Worm (Caenorhabditis elegans): Measurements from ENCODE around the gene arrd-2.

Gene arrd-2

ce11 chrII:9407469-9407868 lies at the start of gene arrd-2:
TSS of gene arrd-2 (plus strand) at chrII:9407769.
- TF ChIP-seq nhr-232 (tag; optimal IDR thresholded peaks at IDR 0.05) = no peak

ce11 chrII:9358230-9358629 lies 49.3 kb upstream of the arrd-2 start, which contains the start of gene mel-11:
TSS of gene mel-11 (plus strand) at chrII:9358530.
- TF ChIP-seq dve-1 (tag; optimal IDR thresholded peaks at IDR 0.05) (no peak), K09A11.1 (tag; optimal IDR thresholded peaks at IDR 0.05; ENCODE audit: insufficient read depth) (no peak), pqm-1 (tag; optimal IDR thresholded peaks at IDR 0.05) (no peak), ztf-16 (tag; optimal IDR thresholded peaks at IDR 0.05) (no peak), eyg-1 (tag; optimal IDR thresholded peaks at IDR 0.05) (no peak), Y22D7AL.16 (tag; optimal IDR thresholded peaks at IDR 0.05) (no peak), hlh-8 (tag; optimal IDR thresholded peaks at IDR 0.05) (no peak), unc-42 (tag; optimal IDR thresholded peaks at IDR 0.05) (no peak), ama-1 (optimal IDR thresholded peaks at IDR 0.05) (no peak), ceh-24 (tag; optimal IDR thresholded peaks at IDR 0.05) (no peak), fkh-10 (GFP tag; optimal IDR thresholded peaks at IDR 0.05) (no peak), ceh-22 (tag; optimal IDR thresholded peaks at IDR 0.05) (no peak), pat-9 (tag; optimal IDR thresholded peaks at IDR 0.05) (no peak), ceh-45 (GFP tag; IDR thresholded peaks at IDR 0.05) (no peak), ref-2 (tag; optimal IDR thresholded peaks at IDR 0.05) (no peak)

- TF ChIP-seq unc-3 (GFP tag; conservative IDR thresholded peaks at IDR 0.05) = no peak
- no peak for TF ChIP-seq unc-3 (tag; optimal IDR thresholded peaks at IDR 0.05)
- TF ChIP-seq hlh-15 (tag; optimal IDR thresholded peaks at IDR 0.05) = no peak
- no peak for TF ChIP-seq hlh-13 (GFP tag; optimal IDR thresholded peaks at IDR 0.05)
- no peak for TF ChIP-seq fax-1 (tag; optimal IDR thresholded peaks at IDR 0.05)
- no peak for TF ChIP-seq eyg-1 (tag; optimal IDR thresholded peaks at IDR 0.05)
- no peak for TF ChIP-seq C38D4.7 (GFP tag; optimal IDR thresholded peaks at IDR 0.05)
- no peak for TF ChIP-seq pros-1 (tag; optimal IDR thresholded peaks at IDR 0.05)
- TF ChIP-seq hlh-6 (tag; optimal IDR thresholded peaks at IDR 0.05) = no peak
- TF ChIP-seq pha-4 (tag; optimal IDR thresholded peaks at IDR 0.05) = no peak
- TF ChIP-seq dmd-4 (tag; optimal IDR thresholded peaks at IDR 0.05; ENCODE audit: borderline replicate concordance) = no peak
- TF ChIP-seq ceh-45 (GFP tag; IDR thresholded peaks at IDR 0.05) = no peak
- TF ChIP-seq sox-4 (tag; optimal IDR thresholded peaks at IDR 0.05) = no peak
- no peak for TF ChIP-seq nfya-1 (tag; optimal IDR thresholded peaks at IDR 0.05)
- no peak for TF ChIP-seq lin-11 (tag; optimal IDR thresholded peaks at IDR 0.05)
Observed at ce11 chrII:9362249-9362648, 45.3 kb upstream of the arrd-2 start.

ce11 chrII:9369394-9369793 lies 38.2 kb upstream of the arrd-2 start:
- no peak for TF ChIP-seq pat-9 (tag; optimal IDR thresholded peaks at IDR 0.05)
- TF ChIP-seq ceh-6 (GFP tag; optimal IDR thresholded peaks at IDR 0.05) = no peak
- no peak for TF ChIP-seq pqm-1 (tag; optimal IDR thresholded peaks at IDR 0.05)
- no peak for TF ChIP-seq fkh-6 (tag; optimal IDR thresholded peaks at IDR 0.05)
- TF ChIP-seq hlh-13 (GFP tag; optimal IDR thresholded peaks at IDR 0.05) = no peak
- TF ChIP-seq hlh-15 (tag; optimal IDR thresholded peaks at IDR 0.05) = no peak
- no peak for TF ChIP-seq hlh-8 (tag; optimal IDR thresholded peaks at IDR 0.05)
- no peak for TF ChIP-seq pha-4 (tag; optimal IDR thresholded peaks at IDR 0.05)
- no peak for TF ChIP-seq ama-1 (optimal IDR thresholded peaks at IDR 0.05)
- TF ChIP-seq nfya-1 (tag; optimal IDR thresholded peaks at IDR 0.05) = no peak
- TF ChIP-seq odd-2 (tag; optimal IDR thresholded peaks at IDR 0.05) = no peak

- TF ChIP-seq hlh-13 (GFP tag; optimal IDR thresholded peaks at IDR 0.05) = no peak
- TF ChIP-seq hlh-30 (tag; optimal IDR thresholded peaks at IDR 0.05; ENCODE audit: insufficient read depth) = no peak
- TF ChIP-seq lim-6 (tag; optimal IDR thresholded peaks at IDR 0.05) = no peak
- no peak for TF ChIP-seq tbx-2 (tag; optimal IDR thresholded peaks at IDR 0.05)
- TF ChIP-seq pros-1 (tag; optimal IDR thresholded peaks at IDR 0.05) = no peak
- TF ChIP-seq unc-86 (tag; optimal IDR thresholded peaks at IDR 0.05) = no peak
- TF ChIP-seq elt-2 (tag; optimal IDR thresholded peaks at IDR 0.05) = no peak
- TF ChIP-seq ama-1 (optimal IDR thresholded peaks at IDR 0.05) = no peak
- no peak for TF ChIP-seq nhr-11 (tag; optimal IDR thresholded peaks at IDR 0.05)
- no peak for TF ChIP-seq ceh-31 (tag; optimal IDR thresholded peaks at IDR 0.05)
- TF ChIP-seq hlh-8 (tag; optimal IDR thresholded peaks at IDR 0.05) = no peak
- no peak for TF ChIP-seq fkh-10 (GFP tag; optimal IDR thresholded peaks at IDR 0.05)
- TF ChIP-seq ceh-19 (GFP tag; optimal IDR thresholded peaks at IDR 0.05) = no peak
- TF ChIP-seq lin-11 (tag; optimal IDR thresholded peaks at IDR 0.05) = no peak
- no peak for TF ChIP-seq zip-5 (tag; optimal IDR thresholded peaks at IDR 0.05)
- no peak for TF ChIP-seq ceh-30 (tag; optimal IDR thresholded peaks at IDR 0.05)
Observed at ce11 chrII:9372393-9372792, 35.2 kb upstream of the arrd-2 start, which contains the start of gene C06C3.3. TSS of gene C06C3.3 (minus strand) at chrII:9372493.
